Worm (Caenorhabditis elegans): ENCODE measurements around the gene Y43E12A.2.

ce11 chrIV:10966359-10966758 lies 15.5 kb upstream of the Y43E12A.2 start, which contains the start of the genes aqp-3 and Y69E1A.8:
- TF ChIP-seq pros-1 (tag; optimal IDR thresholded peaks at IDR 0.05) (no peak), ceh-19 (GFP tag; optimal IDR thresholded peaks at IDR 0.05) (no peak), T23F11.4 (GFP tag; optimal IDR thresholded peaks at IDR 0.05) (no peak), ceh-24 (tag; optimal IDR thresholded peaks at IDR 0.05) (no peak), unc-86 (tag; optimal IDR thresholded peaks at IDR 0.05) (no peak), nfya-1 (tag; optimal IDR thresholded peaks at IDR 0.05) (no peak), nhr-232 (tag; optimal IDR thresholded peaks at IDR 0.05) (no peak), ceh-45 (GFP tag; IDR thresholded peaks at IDR 0.05) (no peak), ceh-34 (tag; optimal IDR thresholded peaks at IDR 0.05) (no peak), nhr-11 (tag; optimal IDR thresholded peaks at IDR 0.05) (no peak), unc-3 (GFP tag; conservative IDR thresholded peaks at IDR 0.05) (no peak), unc-3 (tag; optimal IDR thresholded peaks at IDR 0.05) (no peak)

Measured in whole organism, late embryonic.